Worm (Caenorhabditis elegans) whole organism, L2 larva: ENCODE data around the gene irld-30.
A peak's percentile ranks its signal among the peaks of the same experiment; 100 is the strongest.

ENCODE experiments used
- R02D3.7 ChIP-seq: fragments of 150-350 bp; optimal IDR thresholded peaks from 2 replicates; lab custom pipeline; 2014; ENCODE audit warnings: missing biosample characterization, missing genetic modification characterization
- ZK546.5 ChIP-seq: sonication (generic microtip); optimal IDR thresholded peaks from 2 replicates; lab custom pipeline; 2017; ENCODE audit warnings: missing biosample characterization, missing genetic modification characterization
- aly-2 ChIP-seq: fragments of 150-350 bp; optimal IDR thresholded peaks from 2 replicates; lab custom pipeline; 2014; ENCODE audit warnings: missing biosample characterization, missing genetic modification characterization
- ceh-16 ChIP-seq: fragments of 150-350 bp; optimal IDR thresholded peaks from 2 replicates; lab custom pipeline; 2014; ENCODE audit warnings: missing biosample characterization, missing genetic modification characterization
- ceh-82 ChIP-seq: fragments of 150-350 bp; optimal IDR thresholded peaks from 2 replicates; lab custom pipeline; 2014; ENCODE audit warnings: missing biosample characterization, missing genetic modification characterization
- dmd-4 ChIP-seq: sonication (generic microtip); optimal IDR thresholded peaks from 2 replicates; lab custom pipeline; 2017; ENCODE audit warnings: missing biosample characterization, missing genetic modification characterization
- egl-27 ChIP-seq: sonication (generic microtip); optimal IDR thresholded peaks from 3 replicates; lab custom pipeline; 2017; ENCODE audit warnings: missing biosample characterization, missing genetic modification reagents, missing genetic modification characterization
- elt-1 ChIP-seq: fragments of 150-350 bp; optimal IDR thresholded peaks from 2 replicates; lab custom pipeline; 2014; ENCODE audit warnings: missing biosample characterization, missing genetic modification characterization
- elt-3 ChIP-seq: sonication (generic microtip); optimal IDR thresholded peaks from 2 replicates; lab custom pipeline; 2017; ENCODE audit warnings: missing biosample characterization, missing genetic modification characterization
- fos-1 ChIP-seq: fragments of 150-350 bp; optimal IDR thresholded peaks from 2 replicates; lab custom pipeline; 2014; ENCODE audit warnings: missing biosample characterization, missing genetic modification characterization
- lin-11 ChIP-seq: fragments of 150-350 bp; sonication (generic microtip); optimal IDR thresholded peaks from 2 replicates; lab custom pipeline; 2014; ENCODE audit warnings: missing biosample characterization, missing genetic modification characterization, inconsistent platforms, mixed read lengths
- mab-5 ChIP-seq: fragments of 150-350 bp; optimal IDR thresholded peaks from 2 replicates; lab custom pipeline; 2014; ENCODE audit warnings: missing biosample characterization, missing genetic modification characterization
- mdl-1 ChIP-seq, 2 experiments: fragments of 150-350 bp in 1 of 2; sonication (generic microtip) in 1 of 2; optimal IDR thresholded peaks; 2 replicates each; lab custom pipeline; 2017; ENCODE audit warnings: missing biosample characterization in 2 of 2, missing genetic modification characterization in 2 of 2
- nhr-10 ChIP-seq: sonication (generic microtip); optimal IDR thresholded peaks from 2 replicates; lab custom pipeline; 2017; ENCODE audit warnings: missing biosample characterization, missing genetic modification characterization
- nhr-129 ChIP-seq: fragments of 150-350 bp; optimal IDR thresholded peaks from 2 replicates; lab custom pipeline; 2014; ENCODE audit warnings: missing biosample characterization, missing genetic modification characterization
- nhr-25 ChIP-seq: fragments of 150-350 bp; sonication (generic microtip); optimal IDR thresholded peaks from 3 replicates; lab custom pipeline; 2014; ENCODE audit warnings: missing biosample characterization, missing genetic modification characterization
- peb-1 ChIP-seq: fragments of 150-350 bp; optimal IDR thresholded peaks from 2 replicates; lab custom pipeline; 2014; ENCODE audit warnings: missing biosample characterization, missing genetic modification characterization
- sma-3 ChIP-seq: sonication (generic microtip); optimal IDR thresholded peaks from 2 replicates; lab custom pipeline; 2016; ENCODE audit warnings: missing genetic modification reagents, missing genetic modification characterization, missing compliant biosample characterization
- sma-9 ChIP-seq, 2 experiments: fragments of 150-350 bp in 1 of 2; sonication (generic microtip) in 1 of 2; optimal IDR thresholded peaks; 2 replicates each; lab custom pipeline; 2014 to 2016; ENCODE audit warnings: missing genetic modification characterization in 2 of 2, mild to moderate bottlenecking in 1 of 2, missing biosample characterization in 1 of 2, missing compliant biosample characterization in 1 of 2, missing genetic modification reagents in 1 of 2, moderate library complexity in 1 of 2
- unc-39 ChIP-seq: fragments of 150-350 bp; optimal IDR thresholded peaks from 2 replicates; lab custom pipeline; 2014; ENCODE audit warnings: missing biosample characterization, missing genetic modification characterization
- unc-55 ChIP-seq: fragments of 150-350 bp; sonication (generic microtip); optimal IDR thresholded peaks from 3 replicates; lab custom pipeline; 2014; ENCODE audit warnings: missing biosample characterization, missing genetic modification reagents, missing genetic modification characterization
- ztf-1 ChIP-seq: fragments of 200-800 bp; sonication (Bioruptor generic); conservative IDR thresholded peaks from 2 replicates; pipeline ENCODE4 v1.3.6; 2022; ENCODE audit warnings: missing genetic modification characterization, missing compliant biosample characterization
- ztf-4 ChIP-seq: fragments of 150-350 bp; optimal IDR thresholded peaks from 2 replicates; lab custom pipeline; 2014; ENCODE audit warnings: missing biosample characterization, missing genetic modification characterization

The irld-30 gene

ce11 chrV:2300905-2301304 lies 40.3 kb downstream of the irld-30 start, which contains the start of gene Y19D10B.8:
TSS of gene Y19D10B.8 (minus strand) at chrV:2301005.
- no peak for TF ChIP-seq ztf-4 (tag; lab: Kevin White, UChicago)
- no peak for TF ChIP-seq sma-3 (GFP tag; lab: Kevin White, UChicago)
- TF ChIP-seq mab-5 (tag; lab: Kevin White, UChicago) = no peak
- TF ChIP-seq nhr-25 (tag; lab: Kevin White, UChicago) = no peak
- no peak for TF ChIP-seq elt-3 (tag; lab: Kevin White, UChicago)
- TF ChIP-seq ztf-1 = no peak
- no peak for TF ChIP-seq R02D3.7
- TF ChIP-seq elt-1 (tag; lab: Kevin White, UChicago) = no peak
- TF ChIP-seq fos-1 = no peak
- TF ChIP-seq nhr-10 (tag; lab: Kevin White, UChicago) = no peak
- TF ChIP-seq mdl-1 (tag; optimal IDR thresholded peaks at IDR 0.05; lab: Kevin White, UChicago) = no peak
- TF ChIP-seq aly-2 (tag; lab: Kevin White, UChicago) = no peak
- no peak for TF ChIP-seq ZK546.5 (tag; lab: Kevin White, UChicago)
- TF ChIP-seq lin-11 (tag; lab: Kevin White, UChicago) = no peak
- no peak for TF ChIP-seq nhr-129 (tag; lab: Kevin White, UChicago)
- no peak for TF ChIP-seq dmd-4 (tag; lab: Kevin White, UChicago)
- TF ChIP-seq ceh-16 (tag; lab: Kevin White, UChicago) = no peak

ce11 chrV:2294577-2294976 lies 46.6 kb downstream of the irld-30 start, which contains the start of gene nhr-226:
TSS of gene nhr-226 (plus strand) at chrV:2294877.
- no peak for TF ChIP-seq R02D3.7
- peak; percentile 46 for TF ChIP-seq fos-1

ce11 chrV:2292240-2292639 lies 48.9 kb downstream of the irld-30 start, which contains the start of gene nhr-115:
TSS of gene nhr-115 (plus strand) at chrV:2292540.
- TF ChIP-seq unc-55 (GFP tag; lab: Kevin White, UChicago) (no peak), fos-1 (peak; percentile 37)

ce11 chrV:2290329-2290728 lies 50.9 kb downstream of the irld-30 start, which contains the start of gene nhr-225:
TSS of gene nhr-225 (minus strand) at chrV:2290474.
- no peak for TF ChIP-seq egl-27
- TF ChIP-seq unc-39 (tag; lab: Kevin White, UChicago) = no peak
- no peak for TF ChIP-seq mab-5 (tag; lab: Kevin White, UChicago)
- no peak for TF ChIP-seq nhr-10 (tag; lab: Kevin White, UChicago)
- TF ChIP-seq sma-9 (GFP tag; optimal IDR thresholded peaks at IDR 0.05; lab: Kevin White, UChicago) = peak; percentile 18
- TF ChIP-seq sma-9 (tag; optimal IDR thresholded peaks at IDR 0.05; lab: Kevin White, UChicago) = no peak
- no peak for TF ChIP-seq peb-1 (tag; lab: Kevin White, UChicago)
- TF ChIP-seq ceh-82 (tag; lab: Kevin White, UChicago) = no peak
- peak; percentile 57 for TF ChIP-seq fos-1
